Worm (Caenorhabditis elegans): ENCODE measurements around the gene srh-17.

DNA sequence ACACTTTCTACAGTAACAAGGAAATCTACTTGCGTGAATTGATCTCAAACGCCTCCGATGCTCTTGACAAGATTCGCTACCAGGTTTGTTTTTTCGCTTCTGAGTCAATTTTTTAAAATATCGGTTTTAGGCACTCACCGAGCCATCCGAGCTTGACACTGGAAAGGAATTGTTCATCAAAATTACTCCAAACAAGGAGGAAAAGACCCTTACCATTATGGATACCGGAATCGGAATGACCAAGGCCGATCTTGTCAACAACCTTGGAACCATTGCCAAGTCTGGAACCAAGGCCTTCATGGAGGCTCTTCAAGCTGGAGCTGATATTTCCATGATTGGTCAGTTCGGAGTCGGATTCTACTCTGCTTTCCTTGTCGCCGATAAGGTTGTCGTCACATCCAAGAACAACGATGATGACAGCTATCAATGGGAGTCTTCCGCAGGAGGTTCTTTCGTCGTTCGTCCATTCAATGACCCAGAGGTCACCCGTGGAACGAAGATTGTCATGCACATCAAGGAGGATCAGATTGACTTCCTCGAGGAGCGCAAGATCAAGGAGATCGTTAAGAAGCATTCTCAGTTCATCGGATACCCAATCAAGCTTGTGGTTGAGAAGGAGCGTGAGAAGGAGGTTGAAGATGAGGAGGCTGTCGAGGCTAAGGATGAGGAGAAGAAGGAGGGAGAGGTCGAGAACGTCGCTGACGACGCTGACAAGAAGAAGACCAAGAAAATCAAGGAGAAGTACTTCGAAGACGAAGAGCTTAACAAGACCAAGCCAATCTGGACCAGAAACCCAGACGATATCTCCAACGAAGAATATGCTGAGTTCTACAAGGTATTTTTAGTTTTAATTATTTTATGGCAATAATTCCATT is 25.4 kb downstream of the srh-17 start:
- TF ChIP-seq snpc-4 (tag; optimal IDR thresholded peaks at IDR 0.05) = peak; percentile 3
- no peak for TF ChIP-seq daf-12 (tag; optimal IDR thresholded peaks at IDR 0.05)
